Worm (Caenorhabditis elegans): ENCODE data around the gene trpa-1.

trpa-1 gene

DNA sequence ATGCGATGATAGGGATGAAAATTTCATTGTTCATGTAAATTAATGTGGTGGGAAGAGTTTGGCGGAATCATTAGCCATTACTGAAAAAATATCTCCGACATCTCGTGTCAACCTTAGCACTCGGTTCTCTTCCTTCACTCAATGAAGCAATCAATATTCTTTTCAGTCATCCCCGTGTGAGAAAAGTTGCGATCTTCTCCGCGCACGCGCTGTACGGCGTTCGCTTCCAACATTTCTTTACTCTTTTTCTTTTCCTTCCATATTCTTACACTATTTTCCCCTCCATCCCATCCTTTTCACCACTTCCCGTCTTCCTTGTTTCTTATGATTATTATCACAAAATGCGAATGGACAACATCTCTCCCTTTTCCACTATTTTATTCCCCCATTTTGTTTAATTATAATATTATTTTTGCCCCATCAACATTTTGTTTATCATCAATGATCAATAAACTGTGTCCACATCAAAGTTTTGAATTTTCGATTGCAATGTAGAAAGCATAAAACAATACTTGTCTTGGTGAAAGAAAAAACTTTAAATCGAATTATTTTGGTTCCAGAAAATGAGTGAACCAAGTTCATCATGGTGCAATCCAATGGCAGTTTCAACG, 4.2 kb upstream of the trpa-1 start, which contains the start of gene mob-1:
TSS of gene mob-1 (plus strand) at position 561 of the 611 bp plus-strand sequence.
- TF ChIP-seq ref-2 (tag; optimal IDR thresholded peaks at IDR 0.05) (no peak), ceh-18 (tag; optimal IDR thresholded peaks at IDR 0.05) (no peak), ttx-3 (tag; optimal IDR thresholded peaks at IDR 0.05) (no peak), hlh-6 (tag; optimal IDR thresholded peaks at IDR 0.05) (no peak), ceh-19 (GFP tag; optimal IDR thresholded peaks at IDR 0.05) (no peak)

DNA sequence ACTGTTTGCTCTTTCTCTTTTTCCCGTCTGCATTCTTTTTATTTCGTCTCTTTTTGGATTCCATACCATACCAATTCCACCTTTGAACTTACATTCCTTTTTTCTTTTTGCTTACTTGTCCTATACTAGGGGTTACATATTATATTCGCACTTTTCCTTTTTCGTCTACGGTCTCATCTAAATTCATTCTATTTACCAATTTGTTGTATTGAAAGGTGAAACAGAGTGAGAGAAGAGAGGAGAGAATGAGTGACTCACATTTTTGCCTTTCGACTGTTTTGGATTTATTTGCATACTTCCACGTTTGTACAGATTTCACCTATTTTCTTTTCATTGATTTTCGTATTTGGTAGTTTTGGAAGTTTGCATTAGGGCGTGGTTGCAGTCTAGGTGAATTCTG, 898 bp upstream of the trpa-1 start:
- no peak for TF ChIP-seq ceh-45 (GFP tag; IDR thresholded peaks at IDR 0.05)
- TF ChIP-seq dmd-4 (tag; optimal IDR thresholded peaks at IDR 0.05; ENCODE audit: borderline replicate concordance) = no peak
- no peak for TF ChIP-seq pag-3 (tag; optimal IDR thresholded peaks at IDR 0.05; ENCODE audit: borderline replicate concordance)
- no peak for TF ChIP-seq elt-4 (tag; optimal IDR thresholded peaks at IDR 0.05)
- no peak for TF ChIP-seq C08G9.2 (tag; optimal IDR thresholded peaks at IDR 0.05)
- TF ChIP-seq rnt-1 (tag; optimal IDR thresholded peaks at IDR 0.05) = no peak
- no peak for TF ChIP-seq che-1 (tag; optimal IDR thresholded peaks at IDR 0.05)
- TF ChIP-seq fkh-6 (tag; optimal IDR thresholded peaks at IDR 0.05) = no peak
- TF ChIP-seq pha-4 (tag; optimal IDR thresholded peaks at IDR 0.05) = no peak
- TF ChIP-seq ceh-6 (GFP tag; optimal IDR thresholded peaks at IDR 0.05) = no peak
- no peak for TF ChIP-seq pqm-1 (tag; optimal IDR thresholded peaks at IDR 0.05)
- no peak for TF ChIP-seq hlh-15 (tag; optimal IDR thresholded peaks at IDR 0.05)
- no peak for TF ChIP-seq fax-1 (tag; optimal IDR thresholded peaks at IDR 0.05)
- TF ChIP-seq T23F11.4 (GFP tag; optimal IDR thresholded peaks at IDR 0.05) = no peak
- no peak for TF ChIP-seq elt-2 (tag; optimal IDR thresholded peaks at IDR 0.05)
- TF ChIP-seq K09A11.1 (tag; optimal IDR thresholded peaks at IDR 0.05; ENCODE audit: insufficient read depth) = no peak
- TF ChIP-seq ceh-9 (tag; optimal IDR thresholded peaks at IDR 0.05) = no peak

DNA sequence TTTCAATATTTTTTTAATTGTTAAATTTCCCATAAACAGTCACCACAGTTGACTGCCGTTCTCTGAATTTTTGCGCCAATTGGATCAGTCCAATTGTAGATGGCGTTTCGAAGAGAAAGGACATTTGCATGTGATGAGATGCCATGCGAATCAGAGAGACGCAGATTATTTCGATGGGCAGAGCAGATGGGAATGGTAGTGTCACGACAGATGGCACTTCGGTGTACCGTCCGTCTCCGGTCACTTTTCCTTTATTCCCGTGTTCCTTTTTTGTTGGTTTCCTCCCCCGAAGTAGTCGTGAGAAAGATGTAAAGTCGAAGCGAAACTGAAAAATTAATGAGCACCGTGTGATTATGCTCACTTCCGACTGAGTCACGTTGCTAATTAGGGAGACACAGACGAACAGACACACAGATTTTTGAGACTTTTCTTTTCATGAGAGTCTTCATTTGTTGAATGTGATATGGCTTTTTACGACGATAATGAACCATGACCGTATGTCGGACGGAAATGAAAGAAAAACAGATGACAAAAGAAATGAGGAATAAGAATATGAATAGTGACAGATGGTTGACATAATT, 3.4 kb downstream of the trpa-1 start:
- peak; percentile 20 for TF ChIP-seq nfya-1 (tag; optimal IDR thresholded peaks at IDR 0.05)
- no peak for TF ChIP-seq zip-5 (tag; optimal IDR thresholded peaks at IDR 0.05)
- no peak for TF ChIP-seq dve-1 (tag; optimal IDR thresholded peaks at IDR 0.05)
- no peak for TF ChIP-seq ref-2 (tag; optimal IDR thresholded peaks at IDR 0.05)
- TF ChIP-seq ttx-3 (tag; optimal IDR thresholded peaks at IDR 0.05) = peak; percentile 64
- peak; percentile 37 for TF ChIP-seq ceh-31 (tag; optimal IDR thresholded peaks at IDR 0.05)
- TF ChIP-seq lim-6 (tag; optimal IDR thresholded peaks at IDR 0.05) = no peak
- TF ChIP-seq fax-1 (tag; optimal IDR thresholded peaks at IDR 0.05) = no peak
- no peak for TF ChIP-seq T23F11.4 (GFP tag; optimal IDR thresholded peaks at IDR 0.05)
- TF ChIP-seq sdc-2 (tag; optimal IDR thresholded peaks at IDR 0.05) = no peak
- TF ChIP-seq pag-3 (tag; optimal IDR thresholded peaks at IDR 0.05; ENCODE audit: borderline replicate concordance) = no peak
- peak; percentile 13 for TF ChIP-seq hlh-30 (tag; optimal IDR thresholded peaks at IDR 0.05; ENCODE audit: insufficient read depth)
- TF ChIP-seq ceh-19 (GFP tag; optimal IDR thresholded peaks at IDR 0.05) = no peak
- TF ChIP-seq madf-2 (tag; optimal IDR thresholded peaks at IDR 0.05) = no peak
- TF ChIP-seq K02D7.2 (tag; optimal IDR thresholded peaks at IDR 0.05) = no peak
- TF ChIP-seq hlh-13 (GFP tag; optimal IDR thresholded peaks at IDR 0.05) = no peak
- no peak for TF ChIP-seq hlh-15 (tag; optimal IDR thresholded peaks at IDR 0.05)
- no peak for TF ChIP-seq C38D4.7 (GFP tag; optimal IDR thresholded peaks at IDR 0.05)
- no peak for TF ChIP-seq sox-4 (tag; optimal IDR thresholded peaks at IDR 0.05)
- no peak for TF ChIP-seq mec-3 (tag; optimal IDR thresholded peaks at IDR 0.05; ENCODE audit: borderline replicate concordance)
- TF ChIP-seq ceh-14 (tag; optimal IDR thresholded peaks at IDR 0.05) = no peak
- no peak for TF ChIP-seq npax-4 (tag; optimal IDR thresholded peaks at IDR 0.05)
- TF ChIP-seq unc-42 (tag; optimal IDR thresholded peaks at IDR 0.05) = peak; percentile 3
- no peak for TF ChIP-seq ahr-1 (tag; optimal IDR thresholded peaks at IDR 0.05)

Measured in whole organism, late embryonic.